Worm (Caenorhabditis elegans): Measurements from ENCODE around the gene B0432.10.

ce11 chrII:290282-290681 is 4.2 kb upstream of the B0432.10 start, which contains the start of gene djr-1.1:
- no peak for TF ChIP-seq unc-55 (GFP tag; optimal IDR thresholded peaks at IDR 0.05)
- no peak for TF ChIP-seq snpc-4 (tag; optimal IDR thresholded peaks at IDR 0.05)
- TF ChIP-seq fos-1 (tag; optimal IDR thresholded peaks at IDR 0.05): no peak
- TF ChIP-seq nhr-77 (tag; optimal IDR thresholded peaks at IDR 0.05): no peak
- no peak for TF ChIP-seq ztf-1 (GFP tag; conservative IDR thresholded peaks at IDR 0.05)
- TF ChIP-seq egl-27 (tag; optimal IDR thresholded peaks at IDR 0.05): no peak
- TF ChIP-seq blmp-1 (tag; optimal IDR thresholded peaks at IDR 0.05; ENCODE audit: insufficient read depth): no peak
- no peak for TF ChIP-seq ztf-11 (tag; optimal IDR thresholded peaks at IDR 0.05)
- no peak for TF ChIP-seq ama-1 (optimal IDR thresholded peaks at IDR 0.05)
- no peak for TF ChIP-seq zag-1 (tag; optimal IDR thresholded peaks at IDR 0.05)
- no peak for TF ChIP-seq C34F6.9 (tag; optimal IDR thresholded peaks at IDR 0.05)
- no peak for TF ChIP-seq ceh-82 (tag; optimal IDR thresholded peaks at IDR 0.05)

Data from whole organism, L2 larva.